Fruit fly (Drosophila melanogaster): Measurements from ENCODE around the gene AnxB11.

AnxB11 gene

dm6 chrX:16391397-16391796, 30.7 kb downstream of the AnxB11 start, which contains the start of the genes TH1 and mei-41 (continued):
- TF ChIP-seq mirr (GFP tag; optimal IDR thresholded peaks at IDR 0.05) (no peak), Dbx (GFP tag; IDR thresholded peaks at IDR 0.05) (peak; percentile 95), H15 (GFP tag; IDR thresholded peaks at IDR 0.05) (peak; percentile 93), luna (GFP tag; optimal IDR thresholded peaks at IDR 0.05) (no peak), CG15696 (tag; optimal IDR thresholded peaks at IDR 0.05) (peak; percentile 93), aop (GFP tag; IDR thresholded peaks at IDR 0.05) (peak; percentile 66; the same call in 1 of the 2 replicates), CG10654 (GFP tag; optimal IDR thresholded peaks at IDR 0.05) (peak; percentile 85), CG10431 (GFP tag; optimal IDR thresholded peaks at IDR 0.05) (peak; percentile 51), vnd (GFP tag; IDR thresholded peaks at IDR 0.05; ENCODE audit: partially characterized antibody) (peak; percentile 48; the same call in 1 of the 3 replicates), Rx (GFP tag; IDR thresholded peaks at IDR 0.05) (peak; percentile 93), twi (tag; optimal IDR thresholded peaks at IDR 0.05) (peak; percentile 87), CG6272 (GFP tag; IDR thresholded peaks at IDR 0.05) (peak; percentile 95), CG6654 (GFP tag; optimal IDR thresholded peaks at IDR 0.05) (peak; percentile 59), knrl (GFP tag; IDR thresholded peaks at IDR 0.05; ENCODE audit: partially characterized antibody) (peak; percentile 70), lola (GFP tag; optimal IDR thresholded peaks at IDR 0.05) (peak in 2 of 3 experiments; percentile 83 to 89), psq (GFP tag; optimal IDR thresholded peaks at IDR 0.05) (no peak), dan (GFP tag; IDR thresholded peaks at IDR 0.05) (peak; percentile 75; the same call in 1 of the 2 replicates), p53 (GFP tag; optimal IDR thresholded peaks at IDR 0.05) (no peak), wek (GFP tag; optimal IDR thresholded peaks at IDR 0.05) (no peak), CG8388 (GFP tag; optimal IDR thresholded peaks at IDR 0.05) (peak; percentile 84), CG17829 (tag; optimal IDR thresholded peaks at IDR 0.05) (peak; percentile 92), danr (GFP tag; IDR thresholded peaks at IDR 0.05) (peak; percentile 93), seq (GFP tag; IDR thresholded peaks at IDR 0.05) (peak; percentile 92), Lim3 (GFP tag; IDR thresholded peaks at IDR 0.05) (peak; percentile 82), CG2712 (tag; optimal IDR thresholded peaks at IDR 0.05) (peak; percentile 94), zf30C (GFP tag; optimal IDR thresholded peaks at IDR 0.05) (no peak), lbe (GFP tag; optimal IDR thresholded peaks at IDR 0.05) (no peak), CG11247 (GFP tag; IDR thresholded peaks at IDR 0.05) (peak; percentile 94), trem (tag; optimal IDR thresholded peaks at IDR 0.05) (peak; percentile 86), Six4 (GFP tag; optimal IDR thresholded peaks at IDR 0.05) (peak; percentile 63), Nf-YA (GFP tag; IDR thresholded peaks at IDR 0.05) (peak; percentile 92), tgo (GFP tag; IDR thresholded peaks at IDR 0.05) (peak; percentile 95), odd (GFP tag; optimal IDR thresholded peaks at IDR 0.05) (no peak), MTF-1 (GFP tag; optimal IDR thresholded peaks at IDR 0.05; ENCODE audit: borderline replicate concordance) (peak; percentile 19), CG2129 (GFP tag; IDR thresholded peaks at IDR 0.05; ENCODE audit: partially characterized antibody) (no peak), CG12155 (GFP tag; optimal IDR thresholded peaks at IDR 0.05) (no peak), NK7.1 (GFP tag; optimal IDR thresholded peaks at IDR 0.05) (peak; percentile 5), ftz-f1 (GFP tag; optimal IDR thresholded peaks at IDR 0.05) (peak; percentile 55), CG3407 (GFP tag; optimal IDR thresholded peaks at IDR 0.05) (peak; percentile 74), disco-r (GFP tag; optimal IDR thresholded peaks at IDR 0.05) (no peak), CG6683 (GFP tag; optimal IDR thresholded peaks at IDR 0.05) (peak; percentile 54), CG10565 (GFP tag; optimal IDR thresholded peaks at IDR 0.05) (no peak), Vsx1 (GFP tag; optimal IDR thresholded peaks at IDR 0.05) (no peak), so (GFP tag; IDR thresholded peaks at IDR 0.05) (peak; percentile 82), pros (GFP tag; optimal IDR thresholded peaks at IDR 0.05) (no peak), Hmr (GFP tag; optimal IDR thresholded peaks at IDR 0.05) (no peak), Rfx (GFP tag; IDR thresholded peaks at IDR 0.05) (peak; percentile 97), CG17912 (GFP tag; optimal IDR thresholded peaks at IDR 0.05) (peak; percentile 38), tup (GFP tag; optimal IDR thresholded peaks at IDR 0.05) (peak; percentile 81), lov (optimal IDR thresholded peaks at IDR 0.05) (no peak), lov (GFP tag; IDR thresholded peaks at IDR 0.05) (peak; percentile 89)

All from whole organism, embryonic.